Worm (Caenorhabditis elegans) whole organism, L4/young adult: ENCODE results near the gene rsp-8.

Source experiments
- W03F9.2 ChIP-seq: fragments of 150-350 bp; optimal IDR thresholded peaks from 2 replicates; lab custom pipeline; 2014; ENCODE audit warnings: missing biosample characterization, missing genetic modification characterization
- dao-5 ChIP-seq: sonication (generic microtip); optimal IDR thresholded peaks from 2 replicates; lab custom pipeline; 2016; ENCODE audit warnings: missing genotype, missing genetic modification characterization, moderate library complexity, missing compliant biosample characterization

DNA sequence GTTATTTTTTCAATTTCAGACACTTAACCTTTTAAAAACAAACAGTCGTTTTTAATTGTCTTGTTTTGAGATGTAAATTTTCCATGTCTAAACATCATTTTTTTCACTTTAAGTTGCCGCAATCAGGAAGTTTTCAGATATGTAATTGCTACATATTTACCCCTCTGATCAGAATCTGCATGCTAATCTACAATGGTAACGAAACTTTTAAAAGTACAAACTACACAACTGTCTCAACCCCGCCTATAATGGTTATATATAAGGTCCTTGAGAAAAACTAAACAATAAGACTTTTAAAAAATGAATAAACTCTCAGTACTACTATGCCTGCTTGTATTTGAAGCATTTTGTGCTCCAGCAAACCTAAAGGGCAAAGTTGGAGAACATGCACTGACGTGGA is 17.4 kb upstream of the rsp-8 start, which contains the start of gene C18D11.9:
- no peak for TF ChIP-seq dao-5 (tag; lab: Kevin White, UChicago)
- TF ChIP-seq W03F9.2 (tag; lab: Kevin White, UChicago), result no peak
